Fruit fly (Drosophila melanogaster) whole organism, adult: ENCODE results near the gene Kmn2.

Experiments
- CG1620 ChIP-seq: fragments of 200-800 bp; sonication (Bioruptor generic); optimal IDR thresholded peaks from 2 replicates; lab custom pipeline; 2016; ENCODE audit warnings: missing biosample characterization, missing genetic modification characterization
- CG33017 ChIP-seq: fragments of 200-800 bp; sonication (Bioruptor generic); optimal IDR thresholded peaks from 2 replicates; lab custom pipeline; 2018; ENCODE audit warnings: missing biosample characterization, mild to moderate bottlenecking, missing genetic modification characterization, moderate library complexity
- CG5204 ChIP-seq: fragments of 200-800 bp; sonication (Bioruptor generic); optimal IDR thresholded peaks from 2 replicates; lab custom pipeline; 2016; ENCODE audit warnings: missing biosample characterization, missing genetic modification characterization
- Crg-1 ChIP-seq: fragments of 200-800 bp; sonication (Bioruptor generic); optimal IDR thresholded peaks from 2 replicates; lab custom pipeline; 2016; ENCODE audit warnings: missing biosample characterization, missing genetic modification characterization
- Hr96 ChIP-seq: fragments of 200-800 bp; sonication (Bioruptor generic); optimal IDR thresholded peaks from 2 replicates; lab custom pipeline; 2016; ENCODE audit warnings: missing biosample characterization, missing genetic modification characterization
- pad ChIP-seq: fragments of 200-800 bp; sonication (Bioruptor generic); optimal IDR thresholded peaks from 3 replicates; lab custom pipeline; 2017; ENCODE audit warnings: missing biosample characterization, missing genetic modification characterization, mild to moderate bottlenecking, moderate library complexity, missing genetic modification reagents
- toe ChIP-seq: fragments of 200-800 bp; sonication (Bioruptor generic); optimal IDR thresholded peaks from 2 replicates; lab custom pipeline; 2016; ENCODE audit warnings: missing biosample characterization, missing genetic modification characterization

- TF ChIP-seq CG5204 (GFP tag; lab: Kevin White, UChicago) (no peak), CG33017 (no peak), CG1620 (no peak), Hr96 (GFP tag; lab: Kevin White, UChicago) (no peak), toe (GFP tag; lab: Kevin White, UChicago) (no peak), Crg-1 (GFP tag; lab: Kevin White, UChicago) (no peak), pad (GFP tag; lab: Kevin White, UChicago) (no peak)
Observed at dm6 chr3R:7993506-7993905, 7.6 kb downstream of the Kmn2 start.
